Worm (Caenorhabditis elegans): Measurements from ENCODE around the gene srz-16.
A peak's percentile ranks its signal among the peaks of the same experiment; 100 is the strongest.

srz-16 gene

DNA sequence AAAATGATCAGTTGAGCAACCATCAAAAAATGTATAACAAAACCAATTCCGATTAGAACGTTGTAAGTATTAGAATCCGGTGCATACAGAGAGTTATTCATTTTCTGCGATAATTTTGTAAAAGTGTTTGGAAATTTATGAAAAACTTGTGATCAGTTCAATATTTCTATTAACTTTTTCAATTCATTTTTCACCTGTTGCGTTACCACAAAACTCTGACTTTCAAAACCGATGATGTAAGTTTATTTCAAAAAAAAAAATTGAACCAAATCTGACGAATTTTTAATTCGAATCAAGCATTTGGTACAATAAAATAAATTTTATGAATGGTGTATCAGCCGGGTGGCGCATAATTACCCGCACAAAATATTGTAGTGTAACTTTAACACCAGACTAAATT, at the start of gene srz-16:
srz-16 (minus strand) TSS at position 101 of the 400 bp plus-strand sequence.
- TF ChIP-seq zip-8 (tag; optimal IDR thresholded peaks at IDR 0.05) (no peak), tbx-8 (GFP tag; optimal IDR thresholded peaks at IDR 0.05) (no peak), elt-1 (tag; optimal IDR thresholded peaks at IDR 0.05; ENCODE audit: borderline replicate concordance, insufficient read depth) (no peak), lin-32 (GFP tag; optimal IDR thresholded peaks at IDR 0.05) (no peak), ztf-11 (tag; optimal IDR thresholded peaks at IDR 0.05) (no peak), unc-120 (tag; optimal IDR thresholded peaks at IDR 0.05; ENCODE audit: poor library complexity, severe bottlenecking) (no peak), elt-3 (tag; optimal IDR thresholded peaks at IDR 0.05) (no peak), unc-39 (tag; optimal IDR thresholded peaks at IDR 0.05) (no peak), ceh-83 (GFP tag; optimal IDR thresholded peaks at IDR 0.05) (no peak), ham-2 (GFP tag; optimal IDR thresholded peaks at IDR 0.05) (no peak), pha-4 (tag; optimal IDR thresholded peaks at IDR 0.05) (no peak)

DNA sequence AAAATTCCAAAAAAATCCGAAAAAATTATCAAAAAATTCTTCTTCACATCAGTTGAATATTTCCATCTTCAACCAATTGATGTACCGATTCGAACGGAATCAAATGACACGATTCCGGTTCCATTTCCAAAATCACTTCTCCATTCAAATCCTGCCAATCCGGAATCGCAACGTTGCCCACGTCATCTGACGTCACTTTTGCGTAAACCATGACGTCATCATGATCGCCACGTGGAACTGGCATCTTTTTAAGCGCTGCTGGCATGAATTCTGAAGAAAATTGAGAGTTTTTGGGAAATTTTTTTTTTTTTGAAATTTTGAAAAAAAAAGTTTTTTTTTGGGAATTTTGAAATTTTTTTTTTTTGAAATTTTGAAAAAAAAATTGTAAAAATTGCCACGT, 48.8 kb upstream of the srz-16 start:
- no peak for TF ChIP-seq ceh-43 (GFP tag; optimal IDR thresholded peaks at IDR 0.05)
- no peak for TF ChIP-seq nhr-28 (tag; optimal IDR thresholded peaks at IDR 0.05)
- no peak for TF ChIP-seq sptf-1 (tag; optimal IDR thresholded peaks at IDR 0.05)
- TF ChIP-seq zip-8 (tag; optimal IDR thresholded peaks at IDR 0.05), result peak; percentile 95
- no peak for TF ChIP-seq pha-4 (tag; optimal IDR thresholded peaks at IDR 0.05)
- TF ChIP-seq flh-1 (GFP tag; optimal IDR thresholded peaks at IDR 0.05), result no peak

DNA sequence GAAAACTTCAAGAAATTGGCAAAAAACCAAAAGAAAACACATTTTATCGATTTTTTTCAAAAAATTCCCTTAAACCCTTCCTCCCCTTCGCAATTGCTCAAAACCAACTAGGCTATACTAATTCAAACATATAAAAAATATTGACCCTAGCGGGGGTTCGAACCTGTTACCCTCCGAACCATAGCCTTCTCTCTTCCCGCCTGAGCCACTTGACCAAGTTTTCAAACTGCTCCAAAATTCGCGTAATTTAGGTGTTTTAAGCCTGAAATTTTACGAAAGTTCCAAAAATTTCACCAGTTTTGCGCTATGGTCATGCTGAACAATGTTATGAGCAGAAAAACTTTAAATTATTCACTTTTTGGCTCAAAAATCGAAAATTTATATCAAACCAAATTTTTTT, 48.0 kb upstream of the srz-16 start:
- TF ChIP-seq elt-3 (tag; optimal IDR thresholded peaks at IDR 0.05) (no peak), M03D4.4 (tag; optimal IDR thresholded peaks at IDR 0.05) (peak; percentile 30)

DNA sequence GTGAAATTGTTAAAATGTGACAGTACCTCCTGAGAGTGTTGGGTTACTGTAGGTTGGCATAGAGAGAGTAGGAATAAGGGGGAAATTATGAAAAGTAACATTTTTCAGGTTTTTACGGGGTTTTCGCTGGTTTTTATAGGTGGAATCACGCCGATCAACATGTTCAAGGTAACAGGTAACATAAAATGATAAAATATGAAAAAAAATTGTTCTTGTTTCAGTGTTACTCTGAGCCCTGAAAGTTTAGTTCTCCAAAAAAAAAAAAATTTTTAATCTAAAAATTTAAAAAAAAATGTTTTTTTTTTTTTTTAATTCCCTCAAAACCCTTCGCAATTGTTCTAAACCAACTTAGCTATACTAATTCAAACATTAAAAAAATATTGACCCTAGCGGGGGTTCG, 47.3 kb upstream of the srz-16 start, which contains the start of gene Y113G7B.15:
Y113G7B.15 (minus strand) TSS at position 101 of the 400 bp plus-strand sequence.
- TF ChIP-seq bed-3 (GFP tag; optimal IDR thresholded peaks at IDR 0.05) (no peak), ces-1 (GFP tag; optimal IDR thresholded peaks at IDR 0.05) (no peak), mls-2 (tag; optimal IDR thresholded peaks at IDR 0.05) (no peak), elt-3 (tag; optimal IDR thresholded peaks at IDR 0.05) (no peak), unc-62 (GFP tag; optimal IDR thresholded peaks at IDR 0.05) (no peak), flh-1 (GFP tag; optimal IDR thresholded peaks at IDR 0.05) (no peak), mab-5 (tag; optimal IDR thresholded peaks at IDR 0.05) (no peak), lsy-2 (tag; optimal IDR thresholded peaks at IDR 0.05) (no peak), sem-2 (GFP tag; optimal IDR thresholded peaks at IDR 0.05) (no peak), nhr-2 (tag; optimal IDR thresholded peaks at IDR 0.05) (no peak), drap-1 (GFP tag; optimal IDR thresholded peaks at IDR 0.05) (no peak)

DNA sequence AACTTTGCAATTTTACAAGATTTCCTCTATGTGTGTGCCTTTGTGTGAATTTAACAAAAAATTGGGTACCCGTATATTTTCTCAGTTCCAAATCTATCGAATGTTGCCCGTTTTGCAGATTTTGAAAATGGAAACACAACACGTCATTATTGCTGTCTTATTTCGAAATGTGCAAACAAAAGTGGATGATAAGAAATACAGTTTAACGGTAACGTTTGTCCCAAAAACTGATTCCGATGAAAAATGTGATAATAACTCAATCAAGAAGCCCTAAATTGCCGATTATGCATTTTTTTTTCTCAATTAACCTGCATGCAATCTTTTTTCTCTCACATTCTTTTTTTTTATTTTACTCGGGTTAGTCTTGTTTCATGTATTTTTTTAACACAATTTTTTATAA, 38.8 kb upstream of the srz-16 start:
- TF ChIP-seq drap-1 (GFP tag; optimal IDR thresholded peaks at IDR 0.05), result no peak

ce11 chrV:20223725-20224124, 37.2 kb upstream of the srz-16 start:
- no peak for TF ChIP-seq cnd-1 (tag; optimal IDR thresholded peaks at IDR 0.05)
- no peak for TF ChIP-seq zip-8 (tag; optimal IDR thresholded peaks at IDR 0.05)
- TF ChIP-seq M03D4.4 (tag; optimal IDR thresholded peaks at IDR 0.05), result no peak
- TF ChIP-seq sem-2 (GFP tag; optimal IDR thresholded peaks at IDR 0.05), result no peak
- no peak for TF ChIP-seq mls-2 (tag; optimal IDR thresholded peaks at IDR 0.05)
- TF ChIP-seq snpc-4 (tag; optimal IDR thresholded peaks at IDR 0.05), result no peak
- TF ChIP-seq nhr-12 (tag; optimal IDR thresholded peaks at IDR 0.05), result no peak
- TF ChIP-seq mab-5 (tag; optimal IDR thresholded peaks at IDR 0.05), result no peak
- no peak for TF ChIP-seq ceh-39 (tag; optimal IDR thresholded peaks at IDR 0.05)
- no peak for TF ChIP-seq nhr-237 (tag; optimal IDR thresholded peaks at IDR 0.05)
- TF ChIP-seq lin-32 (GFP tag; optimal IDR thresholded peaks at IDR 0.05), result no peak
- no peak for TF ChIP-seq blmp-1 (tag; optimal IDR thresholded peaks at IDR 0.05)
- no peak for TF ChIP-seq hlh-1 (tag; optimal IDR thresholded peaks at IDR 0.05)
- TF ChIP-seq sptf-1 (tag; optimal IDR thresholded peaks at IDR 0.05), result no peak
- no peak for TF ChIP-seq elt-1 (tag; optimal IDR thresholded peaks at IDR 0.05; ENCODE audit: borderline replicate concordance, insufficient read depth)
- TF ChIP-seq pha-4 (tag; optimal IDR thresholded peaks at IDR 0.05), result no peak
- TF ChIP-seq unc-39 (tag; optimal IDR thresholded peaks at IDR 0.05), result no peak
- no peak for TF ChIP-seq elt-3 (tag; optimal IDR thresholded peaks at IDR 0.05)
- TF ChIP-seq nhr-2 (tag; optimal IDR thresholded peaks at IDR 0.05), result no peak
